Worm (Caenorhabditis elegans) whole organism, L4 larva: Measurements from ENCODE around the gene eri-12.
A peak's percentile ranks its signal among the peaks of the same experiment; 100 is the strongest.

Experiments
- F26F4.8 ChIP-seq: fragments of 200-800 bp; sonication (Bioruptor generic); conservative IDR thresholded peaks from 2 replicates; pipeline ENCODE4 v1.3.6; 2022; ENCODE audit warnings: missing genetic modification characterization, missing compliant biosample characterization
- T20F7.1 ChIP-seq: fragments of 200-800 bp; sonication (Bioruptor generic); optimal IDR thresholded peaks from 2 replicates; lab custom pipeline; 2018; ENCODE audit warnings: mild to moderate bottlenecking, missing genetic modification characterization, missing compliant biosample characterization
- ZK337.2 ChIP-seq: fragments of 200-800 bp; sonication (Bioruptor generic); IDR thresholded peaks from 2 replicates; pipeline ENCODE4 v1.3.6; 2022; ENCODE audit warnings: missing genetic modification reagents, missing genetic modification characterization, missing compliant biosample characterization
- aha-1 ChIP-seq: fragments of 150-350 bp; peaks from one replicate; lab custom pipeline; 2014; ENCODE audit warnings: missing biosample characterization, missing genetic modification characterization
- ces-1 ChIP-seq: fragments of 150-350 bp; sonication (generic microtip); optimal IDR thresholded peaks from 4 replicates; lab custom pipeline; 2014; ENCODE audit warnings: missing biosample characterization, missing genetic modification reagents, missing genetic modification characterization
- daf-12 ChIP-seq: fragments of 150-350 bp; optimal IDR thresholded peaks from 2 replicates; lab custom pipeline; 2014; ENCODE audit warnings: missing biosample characterization, missing genetic modification reagents, missing genetic modification characterization
- daf-16 ChIP-seq, 3 experiments: sonication (generic microtip); optimal IDR thresholded peaks; 2 replicates each; lab custom pipeline; 2016 to 2017; ENCODE audit warnings: missing genetic modification characterization in 3 of 3, missing genetic modification reagents in 3 of 3, mild to moderate bottlenecking in 2 of 3, missing compliant biosample characterization in 2 of 3, missing biosample characterization in 1 of 3, moderate library complexity in 1 of 3
- daf-19 ChIP-seq: fragments of 200-800 bp; sonication (Bioruptor generic); conservative IDR thresholded peaks from 2 replicates; pipeline ENCODE4 v1.3.6; 2022; ENCODE audit warnings: missing genetic modification characterization, missing compliant biosample characterization
- dmd-6 ChIP-seq: fragments of 200-800 bp; sonication (Bioruptor generic); IDR thresholded peaks from 2 replicates; pipeline ENCODE4 v1.3.6; 2022; ENCODE audit warnings: missing genetic modification reagents, missing genetic modification characterization, missing compliant biosample characterization
- duxl-1 ChIP-seq: sonication (generic microtip); optimal IDR thresholded peaks from 2 replicates; lab custom pipeline; 2016; ENCODE audit warnings: mild to moderate bottlenecking, missing genetic modification characterization, moderate library complexity, missing compliant biosample characterization; ENCODE audit not compliant: poor library complexity
- egl-43 ChIP-seq: fragments of 200-800 bp; sonication (Bioruptor generic); IDR thresholded peaks from 2 replicates; pipeline ENCODE4 v1.3.6; 2022; ENCODE audit warnings: missing genetic modification reagents, missing genetic modification characterization, missing compliant biosample characterization
- hif-1 ChIP-seq, 2 experiments: sonication (generic microtip); optimal IDR thresholded peaks; 2 replicates each; lab custom pipeline; 2016 to 2017; ENCODE audit warnings: missing compliant biosample characterization in 2 of 2, missing genetic modification characterization in 2 of 2, missing genetic modification reagents in 2 of 2, missing genotype in 2 of 2, mild to moderate bottlenecking in 1 of 2
- hlh-11 ChIP-seq: fragments of 200-800 bp; sonication (Bioruptor generic); optimal IDR thresholded peaks from 2 replicates; lab custom pipeline; 2018; ENCODE audit warnings: mild to moderate bottlenecking, missing genetic modification characterization, missing compliant biosample characterization
- hmg-1.1 ChIP-seq: fragments of 200-800 bp; sonication (Bioruptor generic); IDR thresholded peaks from 2 replicates; pipeline ENCODE4 v1.3.6; 2022; ENCODE audit warnings: missing genetic modification reagents, missing genetic modification characterization, missing compliant biosample characterization
- lin-15B ChIP-seq: fragments of 150-350 bp; sonication (generic microtip); optimal IDR thresholded peaks from 3 replicates; lab custom pipeline; 2014; ENCODE audit warnings: missing biosample characterization, missing genetic modification characterization
- lin-29 ChIP-seq: fragments of 200-800 bp; sonication (Bioruptor generic); IDR thresholded peaks from 2 replicates; pipeline ENCODE4 v1.3.6; 2022; ENCODE audit warnings: missing genetic modification reagents, missing genetic modification characterization, missing compliant biosample characterization
- mes-2 ChIP-seq: sonication (generic microtip); optimal IDR thresholded peaks from 2 replicates; lab custom pipeline; 2016; ENCODE audit warnings: missing genotype, mild to moderate bottlenecking, missing genetic modification characterization, missing compliant biosample characterization; ENCODE audit not compliant: poor library complexity, severe bottlenecking
- mxl-3 ChIP-seq: fragments of 200-800 bp; sonication (Bioruptor generic); optimal IDR thresholded peaks from 2 replicates; lab custom pipeline; 2018; ENCODE audit warnings: mild to moderate bottlenecking, missing genetic modification characterization, missing compliant biosample characterization
- nhr-10 ChIP-seq: fragments of 150-350 bp; optimal IDR thresholded peaks from 2 replicates; lab custom pipeline; 2014; ENCODE audit warnings: missing biosample characterization, missing genetic modification characterization
- nhr-111 ChIP-seq: fragments of 200-800 bp; sonication (Bioruptor generic); optimal IDR thresholded peaks from 2 replicates; lab custom pipeline; 2018; ENCODE audit warnings: mild to moderate bottlenecking, missing genetic modification characterization, missing compliant biosample characterization
- nhr-237 ChIP-seq: sonication (generic microtip); optimal IDR thresholded peaks from 2 replicates; lab custom pipeline; 2017; ENCODE audit warnings: missing biosample characterization, missing genetic modification characterization
- nhr-25 ChIP-seq: sonication (generic microtip); optimal IDR thresholded peaks from 2 replicates; lab custom pipeline; 2017; ENCODE audit warnings: missing genetic modification characterization, mild to moderate bottlenecking, missing compliant biosample characterization, antibody characterized with exemption, moderate library complexity, borderline replicate concordance; ENCODE audit not compliant: insufficient read depth
- nhr-28 ChIP-seq: fragments of 150-350 bp; optimal IDR thresholded peaks from 2 replicates; lab custom pipeline; 2014; ENCODE audit warnings: missing biosample characterization, missing genetic modification characterization
- nhr-6 ChIP-seq: fragments of 150-350 bp; optimal IDR thresholded peaks from 2 replicates; lab custom pipeline; 2014; ENCODE audit warnings: missing biosample characterization, missing genetic modification characterization
- nhr-77 ChIP-seq: fragments of 150-350 bp; optimal IDR thresholded peaks from 2 replicates; lab custom pipeline; 2014; ENCODE audit warnings: missing biosample characterization, missing genetic modification characterization
- pqm-1 ChIP-seq: sonication (generic microtip); optimal IDR thresholded peaks from 2 replicates; lab custom pipeline; 2017; ENCODE audit warnings: missing biosample characterization, missing genetic modification characterization
- saeg-2 ChIP-seq: fragments of 200-800 bp; sonication (Bioruptor generic); IDR thresholded peaks from 2 replicates; pipeline ENCODE4 v1.3.6; 2022; ENCODE audit warnings: missing genetic modification reagents, missing genetic modification characterization, missing compliant biosample characterization
- set-16 ChIP-seq: fragments of 200-800 bp; sonication (Bioruptor generic); IDR thresholded peaks from 2 replicates; pipeline ENCODE4 v1.3.6; 2022; ENCODE audit warnings: missing genetic modification reagents, missing genetic modification characterization, missing compliant biosample characterization
- vab-7 ChIP-seq: fragments of 200-800 bp; sonication (Bioruptor generic); IDR thresholded peaks from 2 replicates; pipeline ENCODE4 v1.3.6; 2022; ENCODE audit warnings: missing genetic modification reagents, missing genetic modification characterization, missing compliant biosample characterization
- zfp-3 ChIP-seq: fragments of 200-800 bp; sonication (Bioruptor generic); conservative IDR thresholded peaks from 2 replicates; pipeline ENCODE4 v1.3.6; 2022; ENCODE audit warnings: missing genetic modification reagents, missing genetic modification characterization, missing compliant biosample characterization
- ztf-11 ChIP-seq: fragments of 150-350 bp; optimal IDR thresholded peaks from 2 replicates; lab custom pipeline; 2014; ENCODE audit warnings: missing biosample characterization, missing genetic modification characterization

The eri-12 gene

ce11 chrIV:12154195-12154677 lies 2.4 kb upstream of the eri-12 start, which contains the start of gene B0001.7:
B0001.7 (minus strand) TSS chrIV:12154245.
- TF ChIP-seq zfp-3 (GFP tag; lab: Robert Waterston, UW) (no peak), F26F4.8 (no peak), hif-1 (tag; optimal IDR thresholded peaks at IDR 0.05; lab: Kevin White, UChicago) (no peak), nhr-25 (tag; lab: Kevin White, UChicago) (no peak), mxl-3 (GFP tag; lab: Kevin White, UChicago) (no peak), egl-43 (GFP tag; lab: Robert Waterston, UW) (no peak), nhr-111 (GFP tag; lab: Kevin White, UChicago) (no peak), saeg-2 (GFP tag; lab: Robert Waterston, UW) (no peak), nhr-77 (tag; lab: Kevin White, UChicago) (no peak), ztf-11 (tag; lab: Kevin White, UChicago) (no peak), daf-12 (tag; lab: Kevin White, UChicago) (no peak), ZK337.2 (GFP tag; lab: Robert Waterston, UW) (no peak), nhr-10 (no peak), nhr-237 (no peak), duxl-1 (tag; lab: Kevin White, UChicago) (no peak), lin-15B (tag; lab: Kevin White, UChicago) (no peak), set-16 (GFP tag; lab: Robert Waterston, UW) (no peak), daf-19 (GFP tag; lab: Robert Waterston, UW) (no peak), lin-29 (GFP tag; lab: Robert Waterston, UW) (no peak)

- TF ChIP-seq nhr-6 (peak; percentile 20), mes-2 (peak; percentile 6), lin-29 (GFP tag; lab: Robert Waterston, UW) (no peak), mxl-3 (GFP tag; lab: Kevin White, UChicago) (peak; percentile 25), ZK337.2 (GFP tag; lab: Robert Waterston, UW) (no peak), hmg-1.1 (GFP tag; lab: Robert Waterston, UW) (0 out of 2 replicates have a peak, but pooled peaks have one; percentile 29)
These were observed 1.3 kb downstream of the eri-12 start for ce11 chrIV:12157915-12158314.

ce11 chrIV:12160421-12160820 lies 3.8 kb downstream of the eri-12 start:
- TF ChIP-seq T20F7.1 (GFP tag; lab: Kevin White, UChicago): no peak
- peak; percentile 96 for TF ChIP-seq aha-1 (tag; lab: Kevin White, UChicago)
- no peak for TF ChIP-seq daf-12 (tag; lab: Kevin White, UChicago)

ce11 chrIV:12162732-12163131 lies 6.1 kb downstream of the eri-12 start:
- TF ChIP-seq duxl-1 (tag; lab: Kevin White, UChicago) (no peak), aha-1 (tag; lab: Kevin White, UChicago) (peak; percentile 94)

ce11 chrIV:12165432-12166078 lies 8.9 kb downstream of the eri-12 start:
- peak; percentile 5 for TF ChIP-seq hlh-11 (tag; lab: Kevin White, UChicago)
- no peak for TF ChIP-seq vab-7
- peak; percentile 24; the same call in 1 of the 2 replicates for TF ChIP-seq dmd-6 (GFP tag; lab: Robert Waterston, UW)
- TF ChIP-seq egl-43 (GFP tag; lab: Robert Waterston, UW): no peak
- peak; percentile 28 for TF ChIP-seq nhr-28 (tag; lab: Kevin White, UChicago)
- peak; percentile 13 for TF ChIP-seq pqm-1 (tag; lab: Kevin White, UChicago)
- no peak for TF ChIP-seq daf-16 (GFP tag; optimal IDR thresholded peaks at IDR 0.05; lab: Kevin White, UChicago)
- peak; percentile 14 for TF ChIP-seq daf-16 (tag; optimal IDR thresholded peaks at IDR 0.05; lab: Kevin White, UChicago)
- TF ChIP-seq aha-1 (tag; lab: Kevin White, UChicago): peak; percentile 55
- no peak for TF ChIP-seq ces-1 (GFP tag; lab: Kevin White, UChicago)
